Fruit fly (Drosophila melanogaster): Measurements from ENCODE around the gene Mvb12.

- no peak for TF ChIP-seq CG1620 (GFP tag; optimal IDR thresholded peaks at IDR 0.05)
- TF ChIP-seq pad (GFP tag; optimal IDR thresholded peaks at IDR 0.05): no peak
- no peak for TF ChIP-seq CG11617 (GFP tag; optimal IDR thresholded peaks at IDR 0.05)
Observed at dm6 chrX:18052135-18052534, 49.0 kb downstream of the Mvb12 start.
